Fruit fly (Drosophila melanogaster) whole organism, prepupa: ENCODE data around the gene scramb2.

Source experiments
- Blimp-1 ChIP-seq: fragments of 200-800 bp; sonication (Bioruptor generic); optimal IDR thresholded peaks from 3 replicates; lab custom pipeline; 2017; ENCODE audit warnings: missing biosample characterization, missing genetic modification characterization, mild to moderate bottlenecking, moderate library complexity, missing genetic modification reagents
- CG10631 ChIP-seq: fragments of 200-800 bp; sonication (Bioruptor generic); optimal IDR thresholded peaks from 2 replicates; lab custom pipeline; 2016; ENCODE audit warnings: missing biosample characterization, missing genetic modification characterization
- CG10669 ChIP-seq: fragments of 200-800 bp; sonication (Bioruptor generic); optimal IDR thresholded peaks from 3 replicates; lab custom pipeline; 2018; ENCODE audit warnings: missing biosample characterization, mild to moderate bottlenecking, missing genetic modification characterization, moderate library complexity
- CG11294 ChIP-seq: fragments of 200-800 bp; sonication (Bioruptor generic); IDR thresholded peaks from 2 replicates; pipeline ENCODE4 v1.3.6; 2022; ENCODE audit warnings: missing biosample characterization, missing genetic modification characterization
- CG11762 ChIP-seq: fragments of 200-800 bp; sonication (Bioruptor generic); optimal IDR thresholded peaks from 3 replicates; lab custom pipeline; 2016; ENCODE audit warnings: missing biosample characterization, missing genetic modification characterization; ENCODE audit not compliant: insufficient read depth
- CG11902 ChIP-seq: fragments of 200-800 bp; sonication (Bioruptor generic); optimal IDR thresholded peaks from 3 replicates; lab custom pipeline; 2016; ENCODE audit warnings: missing biosample characterization, missing genetic modification characterization
- CG15336 ChIP-seq: fragments of 200-800 bp; sonication (Bioruptor generic); IDR thresholded peaks from 2 replicates; pipeline ENCODE4 v1.3.6; 2022; ENCODE audit warnings: missing biosample characterization, missing genetic modification characterization
- CG1621 ChIP-seq: fragments of 200-800 bp; sonication (Bioruptor generic); optimal IDR thresholded peaks from 3 replicates; lab custom pipeline; 2018; ENCODE audit warnings: missing biosample characterization, mild to moderate bottlenecking, missing genetic modification characterization
- CG16779 ChIP-seq: fragments of 200-800 bp; sonication (Bioruptor generic); optimal IDR thresholded peaks from 3 replicates; lab custom pipeline; 2017; ENCODE audit warnings: missing biosample characterization, mild to moderate bottlenecking, missing genetic modification characterization
- CG3032 ChIP-seq: fragments of 200-800 bp; optimal IDR thresholded peaks from 2 replicates; lab custom pipeline; 2019; ENCODE audit warnings: missing biosample characterization, mild to moderate bottlenecking, missing genetic modification characterization, moderate library complexity
- CG31627 ChIP-seq: fragments of 200-800 bp; sonication (Bioruptor generic); optimal IDR thresholded peaks from 3 replicates; lab custom pipeline; 2016; ENCODE audit warnings: missing biosample characterization, missing genetic modification characterization
- CG32006 ChIP-seq: fragments of 200-800 bp; sonication (Bioruptor generic); optimal IDR thresholded peaks from 3 replicates; lab custom pipeline; 2017; ENCODE audit warnings: missing biosample characterization, mild to moderate bottlenecking, missing genetic modification characterization
- CG34406 ChIP-seq: fragments of 200-800 bp; sonication (Bioruptor generic); optimal IDR thresholded peaks from 3 replicates; lab custom pipeline; 2016; ENCODE audit warnings: missing biosample characterization, missing genetic modification characterization
- CG3919 ChIP-seq: fragments of 200-800 bp; sonication (Bioruptor generic); optimal IDR thresholded peaks from 3 replicates; lab custom pipeline; 2016; ENCODE audit warnings: missing biosample characterization, missing genetic modification characterization
- CG4318 ChIP-seq: fragments of 200-800 bp; sonication (Bioruptor generic); optimal IDR thresholded peaks from 3 replicates; lab custom pipeline; 2017; ENCODE audit warnings: missing biosample characterization, mild to moderate bottlenecking, missing genetic modification characterization
- CG6163 ChIP-seq: fragments of 200-800 bp; sonication (Bioruptor generic); IDR thresholded peaks from 3 replicates; pipeline ENCODE4 v1.3.6; 2022; ENCODE audit warnings: missing biosample characterization, missing genetic modification characterization
- CG6276 ChIP-seq: fragments of 200-800 bp; sonication (Bioruptor generic); optimal IDR thresholded peaks from 2 replicates; lab custom pipeline; 2017; ENCODE audit warnings: missing biosample characterization, mild to moderate bottlenecking, missing genetic modification characterization
- CG6792 ChIP-seq: fragments of 200-800 bp; sonication (Bioruptor generic); optimal IDR thresholded peaks from 3 replicates; lab custom pipeline; 2016; ENCODE audit warnings: missing biosample characterization, missing genetic modification characterization
- CG7368 ChIP-seq: fragments of 200-800 bp; sonication (Bioruptor generic); optimal IDR thresholded peaks from 3 replicates; lab custom pipeline; 2016; ENCODE audit warnings: missing biosample characterization, missing genetic modification characterization
- CG8119 ChIP-seq: fragments of 200-800 bp; sonication (Bioruptor generic); IDR thresholded peaks from 3 replicates; pipeline ENCODE4 v1.3.6; 2022; ENCODE audit warnings: missing biosample characterization, missing genetic modification characterization
- Eip75B ChIP-seq: fragments of 200-800 bp; sonication (Bioruptor generic); optimal IDR thresholded peaks from 3 replicates; lab custom pipeline; 2016; ENCODE audit warnings: missing biosample characterization, missing genetic modification characterization
- Eip78C ChIP-seq: fragments of 200-800 bp; sonication (Bioruptor generic); peaks from one replicate; lab custom pipeline; 2016; ENCODE audit warnings: missing biosample characterization, missing genetic modification characterization
- Eip93F ChIP-seq: fragments of 200-800 bp; sonication (Bioruptor generic); optimal IDR thresholded peaks from 2 replicates; lab custom pipeline; 2016; ENCODE audit warnings: missing biosample characterization, mild to moderate bottlenecking, missing genetic modification characterization
- Ets21C ChIP-seq: fragments of 200-800 bp; sonication (Bioruptor generic); optimal IDR thresholded peaks from 3 replicates; lab custom pipeline; 2016; ENCODE audit warnings: missing biosample characterization, missing genetic modification characterization
- Ets96B ChIP-seq: fragments of 200-800 bp; optimal IDR thresholded peaks from 2 replicates; lab custom pipeline; 2019; ENCODE audit warnings: missing biosample characterization, mild to moderate bottlenecking, missing genetic modification characterization, moderate library complexity
- Gug ChIP-seq: fragments of 200-800 bp; sonication (Bioruptor generic); IDR thresholded peaks from 2 replicates; pipeline ENCODE4 v1.3.6; 2022; ENCODE audit warnings: missing biosample characterization, missing genetic modification characterization
- Hr38 ChIP-seq: sonication (Bioruptor generic); optimal IDR thresholded peaks from 2 replicates; lab custom pipeline; 2016; ENCODE audit warnings: missing biosample characterization, missing genetic modification characterization
- Hr39 ChIP-seq: fragments of 200-800 bp; sonication (Bioruptor generic); optimal IDR thresholded peaks from 2 replicates; lab custom pipeline; 2016; ENCODE audit warnings: missing biosample characterization, missing genetic modification characterization
- Hr4 ChIP-seq: fragments of 200-800 bp; sonication (Bioruptor generic); optimal IDR thresholded peaks from 3 replicates; lab custom pipeline; 2016; ENCODE audit warnings: missing biosample characterization, missing genetic modification characterization
- Lpt ChIP-seq: fragments of 200-800 bp; sonication (Bioruptor generic); optimal IDR thresholded peaks from 3 replicates; lab custom pipeline; 2016; ENCODE audit warnings: missing biosample characterization, missing genetic modification characterization
- Met ChIP-seq: fragments of 200-800 bp; sonication (Bioruptor generic); optimal IDR thresholded peaks from 3 replicates; lab custom pipeline; 2016; ENCODE audit warnings: missing biosample characterization, missing genetic modification characterization
- OdsH ChIP-seq: fragments of 200-800 bp; sonication (Bioruptor generic); optimal IDR thresholded peaks from 3 replicates; lab custom pipeline; 2016; ENCODE audit warnings: missing biosample characterization, missing genetic modification characterization
- Smox ChIP-seq: fragments of 200-800 bp; sonication (Bioruptor generic); optimal IDR thresholded peaks from 3 replicates; lab custom pipeline; 2016; ENCODE audit warnings: missing biosample characterization, missing genetic modification characterization
- Sox102F ChIP-seq: fragments of 200-800 bp; sonication (Bioruptor generic); optimal IDR thresholded peaks from 2 replicates; lab custom pipeline; 2016; ENCODE audit warnings: missing biosample characterization, mild to moderate bottlenecking, missing genetic modification characterization
- Sox14 ChIP-seq: fragments of 200-800 bp; sonication (Bioruptor generic); optimal IDR thresholded peaks from 3 replicates; lab custom pipeline; 2016; ENCODE audit warnings: missing biosample characterization, missing genetic modification characterization
- Sox15 ChIP-seq: fragments of 200-800 bp; sonication (Bioruptor generic); optimal IDR thresholded peaks from 3 replicates; lab custom pipeline; 2016; ENCODE audit warnings: missing biosample characterization, missing genetic modification characterization
- achi ChIP-seq: fragments of 200-800 bp; sonication (Bioruptor generic); optimal IDR thresholded peaks from 3 replicates; lab custom pipeline; 2016; ENCODE audit warnings: missing biosample characterization, missing genetic modification characterization
- acj6 ChIP-seq: fragments of 200-800 bp; sonication (Bioruptor generic); optimal IDR thresholded peaks from 3 replicates; lab custom pipeline; 2016; ENCODE audit warnings: missing biosample characterization, missing genetic modification characterization
- cyc ChIP-seq: fragments of 200-800 bp; sonication (Bioruptor generic); optimal IDR thresholded peaks from 3 replicates; lab custom pipeline; 2016; ENCODE audit warnings: missing biosample characterization, missing genetic modification characterization
- dsx ChIP-seq: fragments of 200-800 bp; optimal IDR thresholded peaks from 3 replicates; lab custom pipeline; 2019; ENCODE audit warnings: missing biosample characterization, mild to moderate bottlenecking, missing genetic modification characterization, moderate library complexity; ENCODE audit not compliant: poor library complexity, severe bottlenecking
- eg ChIP-seq: fragments of 200-800 bp; sonication (Bioruptor generic); IDR thresholded peaks from 3 replicates; pipeline ENCODE4 v1.3.6; 2022; ENCODE audit warnings: missing biosample characterization, missing genetic modification characterization
- fd59A ChIP-seq: fragments of 200-800 bp; sonication (Bioruptor generic); optimal IDR thresholded peaks from 2 replicates; lab custom pipeline; 2017; ENCODE audit warnings: missing biosample characterization, mild to moderate bottlenecking, missing genetic modification characterization, missing genetic modification reagents
- fd85E ChIP-seq: fragments of 200-800 bp; sonication (Bioruptor generic); optimal IDR thresholded peaks from 3 replicates; lab custom pipeline; 2016; ENCODE audit warnings: missing biosample characterization, missing genetic modification characterization
- fkh ChIP-seq: fragments of 200-800 bp; sonication (Bioruptor generic); optimal IDR thresholded peaks from 3 replicates; lab custom pipeline; 2017; ENCODE audit warnings: missing biosample characterization, mild to moderate bottlenecking, missing genetic modification characterization, moderate library complexity
- lz ChIP-seq: fragments of 200-800 bp; sonication (Bioruptor generic); optimal IDR thresholded peaks from 3 replicates; lab custom pipeline; 2016; ENCODE audit warnings: missing biosample characterization, missing genetic modification characterization
- net ChIP-seq: fragments of 200-800 bp; sonication (Bioruptor generic); optimal IDR thresholded peaks from 3 replicates; lab custom pipeline; 2016; ENCODE audit warnings: missing biosample characterization, missing genetic modification characterization
- pdm3 ChIP-seq: fragments of 200-800 bp; sonication (Bioruptor generic); optimal IDR thresholded peaks from 3 replicates; lab custom pipeline; 2016; ENCODE audit warnings: missing biosample characterization, missing genetic modification characterization
- spab ChIP-seq: fragments of 200-800 bp; sonication (Bioruptor generic); optimal IDR thresholded peaks from 2 replicates; lab custom pipeline; 2017; ENCODE audit warnings: missing biosample characterization, mild to moderate bottlenecking, missing genetic modification characterization, missing genetic modification reagents
- ss ChIP-seq, 2 experiments: fragments of 200-800 bp; sonication (Bioruptor generic); optimal IDR thresholded peaks; 2 replicates in 1 of 2; 3 replicates in 1 of 2; lab custom pipeline; 2017 to 2018; ENCODE audit warnings: mild to moderate bottlenecking in 2 of 2, missing biosample characterization in 2 of 2, missing genetic modification characterization in 2 of 2, moderate library complexity in 1 of 2
- svp ChIP-seq: fragments of 200-800 bp; sonication (Bioruptor generic); peaks from one replicate; lab custom pipeline; 2016; ENCODE audit warnings: missing biosample characterization, missing genetic modification characterization
- topi ChIP-seq: fragments of 200-800 bp; sonication (Bioruptor generic); optimal IDR thresholded peaks from 3 replicates; lab custom pipeline; 2016; ENCODE audit warnings: missing biosample characterization, missing genetic modification characterization

scramb2 gene

DNA sequence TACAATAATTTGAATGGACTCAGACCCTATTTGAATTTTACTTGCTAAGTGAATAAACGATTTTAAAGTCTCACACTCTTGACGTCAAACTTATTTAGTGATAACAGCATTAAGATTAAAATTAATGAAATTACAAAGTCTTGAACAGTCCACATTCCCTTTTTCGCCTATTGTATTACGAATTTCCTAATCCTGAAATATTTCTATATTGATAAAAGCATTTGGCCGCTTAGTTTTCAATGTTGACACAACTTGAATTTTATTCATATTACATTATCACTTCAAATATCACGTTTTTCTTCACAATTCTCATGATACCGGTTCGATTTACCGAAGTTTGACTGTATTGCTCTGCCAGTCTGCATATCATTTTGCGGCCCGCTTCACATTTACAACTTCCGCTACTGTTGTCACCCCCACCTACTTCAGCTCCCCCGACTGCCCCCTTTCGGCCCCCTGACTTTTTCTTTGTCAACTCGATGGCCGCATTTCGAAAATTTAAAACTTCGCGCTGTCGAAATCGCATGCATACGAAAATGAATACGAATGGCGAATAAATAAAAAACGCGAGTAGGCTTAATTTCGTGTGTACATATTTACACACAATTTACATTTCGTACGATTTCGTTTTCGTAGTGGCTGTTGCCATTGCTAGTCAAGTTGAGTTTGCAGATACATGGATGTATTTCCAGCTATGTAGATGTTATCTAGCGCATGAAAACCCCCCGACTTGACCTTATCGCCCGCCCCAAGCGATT, 32.0 kb upstream of the scramb2 start:
- TF ChIP-seq CG4318 (peak; percentile 5), topi (GFP tag; lab: Kevin White, UChicago) (peak; percentile 75), Eip78C (GFP tag; lab: Kevin White, UChicago) (peak; percentile 87), Hr38 (GFP tag; lab: Kevin White, UChicago) (no peak), CG34406 (GFP tag; lab: Kevin White, UChicago) (peak; percentile 63), Smox (GFP tag; lab: Kevin White, UChicago) (peak; percentile 60), achi (GFP tag; lab: Kevin White, UChicago) (peak; percentile 29), Blimp-1 (GFP tag; lab: Kevin White, UChicago) (peak; percentile 50), eg (no peak), cyc (GFP tag; lab: Kevin White, UChicago) (peak; percentile 54), Sox102F (peak; percentile 66), CG10669 (GFP tag; lab: Kevin White, UChicago) (peak; percentile 49), Hr4 (peak; percentile 51), CG11902 (GFP tag; lab: Kevin White, UChicago) (peak; percentile 34), Lpt (GFP tag; lab: Kevin White, UChicago) (no peak), CG16779 (no peak), Ets96B (tag; lab: Kevin White, UChicago) (peak; percentile 21), pdm3 (GFP tag; lab: Kevin White, UChicago) (peak; percentile 61), CG11762 (GFP tag; lab: Kevin White, UChicago) (peak; percentile 58), CG32006 (GFP tag; lab: Kevin White, UChicago) (peak; percentile 64), CG3919 (GFP tag; lab: Kevin White, UChicago) (peak; percentile 14), fd59A (GFP tag; lab: Kevin White, UChicago) (no peak), CG3032 (peak; percentile 3), lz (peak; percentile 57), CG8119 (GFP tag; lab: Robert Waterston, UW) (no peak), CG6792 (peak; percentile 28), Eip93F (GFP tag; lab: Kevin White, UChicago) (no peak), OdsH (GFP tag; lab: Kevin White, UChicago) (peak; percentile 51), CG1621 (tag; lab: Kevin White, UChicago) (no peak), acj6 (GFP tag; lab: Kevin White, UChicago) (peak; percentile 40), svp (GFP tag; lab: Kevin White, UChicago) (peak; percentile 81), ss (GFP tag; optimal IDR thresholded peaks at IDR 0.05; lab: Kevin White, UChicago) (peak in 1 of 2 experiments; percentile 42), Eip75B (no peak), Met (peak; percentile 68), Sox14 (GFP tag; lab: Kevin White, UChicago) (peak; percentile 45), net (no peak), CG7368 (GFP tag; lab: Kevin White, UChicago) (peak; percentile 18), fkh (peak; percentile 71), CG15336 (GFP tag; lab: Robert Waterston, UW) (no peak; the same call in 1 of the 2 replicates), CG11294 (GFP tag; lab: Robert Waterston, UW) (no peak), CG31627 (GFP tag; lab: Kevin White, UChicago) (peak; percentile 73), Ets21C (GFP tag; lab: Kevin White, UChicago) (peak; percentile 38), Gug (GFP tag; lab: Robert Waterston, UW) (0 out of 2 replicates have a peak, but pooled peaks have one; percentile 14), dsx (GFP tag; lab: Kevin White, UChicago) (peak; percentile 11), CG6276 (GFP tag; lab: Kevin White, UChicago) (peak; percentile 43), Sox15 (GFP tag; lab: Kevin White, UChicago) (peak; percentile 31), CG6163 (GFP tag; lab: Robert Waterston, UW) (no peak), fd85E (GFP tag; lab: Kevin White, UChicago) (no peak), CG10631 (GFP tag; lab: Kevin White, UChicago) (peak; percentile 27), spab (peak; percentile 29), Hr39 (peak; percentile 69)
